Fruit fly (Drosophila melanogaster) whole organism, embryonic: ENCODE data around the gene sloth1.

Source experiments
- ATbp ChIP-seq: fragments of 200-800 bp; sonication (Bioruptor generic); optimal IDR thresholded peaks from 2 replicates; lab custom pipeline; 2017; ENCODE audit warnings: missing biosample characterization, mild to moderate bottlenecking, missing genetic modification characterization, missing genetic modification reagents
- CG10366 ChIP-seq: fragments of 200-800 bp; sonication (Bioruptor generic); IDR thresholded peaks from 2 replicates; pipeline ENCODE4 v1.3.6; 2022; ENCODE audit warnings: missing biosample characterization, missing genetic modification characterization
- CG11560 ChIP-seq: fragments of 200-800 bp; sonication (Bioruptor generic); IDR thresholded peaks from 3 replicates; pipeline ENCODE4 v1.3.6; 2022; ENCODE audit warnings: missing biosample characterization, missing genetic modification characterization
- CG15073 ChIP-seq: fragments of 200-800 bp; sonication (Bioruptor generic); optimal IDR thresholded peaks from 2 replicates; lab custom pipeline; 2016; ENCODE audit warnings: missing biosample characterization, missing genetic modification characterization
- CG15269 ChIP-seq: fragments of 200-800 bp; sonication (Bioruptor generic); optimal IDR thresholded peaks from 2 replicates; lab custom pipeline; 2018; ENCODE audit warnings: missing biosample characterization, mild to moderate bottlenecking, missing genetic modification characterization, moderate library complexity
- CG15479 ChIP-seq: fragments of 200-800 bp; sonication (Bioruptor generic); optimal IDR thresholded peaks from 3 replicates; lab custom pipeline; 2019; ENCODE audit warnings: missing biosample characterization, mild to moderate bottlenecking, missing genetic modification characterization, moderate library complexity
- CG16815 ChIP-seq: fragments of 200-800 bp; sonication (Bioruptor generic); optimal IDR thresholded peaks from 3 replicates; lab custom pipeline; 2017; ENCODE audit warnings: missing biosample characterization, mild to moderate bottlenecking, missing genetic modification characterization
- CG1832 ChIP-seq: fragments of 200-800 bp; sonication (Bioruptor generic); optimal IDR thresholded peaks from 2 replicates; lab custom pipeline; 2017; ENCODE audit warnings: missing biosample characterization, mild to moderate bottlenecking, missing genetic modification characterization, inconsistent platforms
- CG18599 ChIP-seq: fragments of 200-800 bp; sonication (Bioruptor generic); optimal IDR thresholded peaks from 3 replicates; lab custom pipeline; 2017; ENCODE audit warnings: missing biosample characterization, missing genetic modification characterization, mild to moderate bottlenecking, moderate library complexity, missing genetic modification reagents
- CG18619 ChIP-seq: fragments of 200-800 bp; sonication (Bioruptor generic); optimal IDR thresholded peaks from 3 replicates; lab custom pipeline; 2017; ENCODE audit warnings: missing biosample characterization, mild to moderate bottlenecking, missing genetic modification characterization
- CG30431 ChIP-seq: fragments of 200-800 bp; sonication (Bioruptor generic); optimal IDR thresholded peaks from 2 replicates; lab custom pipeline; 2017; ENCODE audit warnings: missing biosample characterization, missing genetic modification characterization
- CG3163 ChIP-seq: fragments of 200-800 bp; sonication (Bioruptor generic); optimal IDR thresholded peaks from 3 replicates; lab custom pipeline; 2016; ENCODE audit warnings: missing biosample characterization, missing genetic modification characterization
- CG32767 ChIP-seq: fragments of 200-800 bp; sonication (Bioruptor generic); IDR thresholded peaks from 2 replicates; pipeline ENCODE4 v1.3.6; 2022; ENCODE audit warnings: missing biosample characterization, missing genetic modification characterization
- CG43689 ChIP-seq: fragments of 200-800 bp; sonication (Bioruptor generic); IDR thresholded peaks from 2 replicates; pipeline ENCODE4 v1.3.6; 2022; ENCODE audit warnings: missing biosample characterization, missing genetic modification characterization
- CG5245 ChIP-seq: fragments of 200-800 bp; sonication (Bioruptor generic); optimal IDR thresholded peaks from 3 replicates; lab custom pipeline; 2016; ENCODE audit warnings: missing biosample characterization, missing genetic modification characterization
- CG6254 ChIP-seq: fragments of 200-800 bp; sonication (Bioruptor generic); optimal IDR thresholded peaks from 3 replicates; lab custom pipeline; 2017; ENCODE audit warnings: mild to moderate bottlenecking, missing biosample characterization, missing genetic modification reagents, missing genetic modification characterization
- CG6689 ChIP-seq: fragments of 200-800 bp; sonication (Bioruptor generic); IDR thresholded peaks from 2 replicates; pipeline ENCODE4 v1.3.6; 2022; ENCODE audit warnings: missing biosample characterization, missing genetic modification characterization
- CG8359 ChIP-seq: fragments of 200-800 bp; sonication (Bioruptor generic); optimal IDR thresholded peaks from 2 replicates; lab custom pipeline; 2017; ENCODE audit warnings: missing biosample characterization, mild to moderate bottlenecking, missing genetic modification characterization, borderline replicate concordance
- CG9437 ChIP-seq: fragments of 200-800 bp; sonication (Bioruptor generic); optimal IDR thresholded peaks from 2 replicates; lab custom pipeline; 2018; ENCODE audit warnings: missing biosample characterization, mild to moderate bottlenecking, missing genetic modification characterization
- Dad ChIP-seq: fragments of 200-800 bp; sonication (Bioruptor generic); optimal IDR thresholded peaks from 3 replicates; lab custom pipeline; 2016; ENCODE audit warnings: missing biosample characterization, missing genetic modification characterization
- Dfd ChIP-seq, 2 experiments: fragments of >200 bp; optimal IDR thresholded peaks; 2 replicates each; lab custom pipeline; 2017; ENCODE audit warnings: missing biosample characterization in 2 of 2, missing genetic modification characterization in 2 of 2
- Ets97D ChIP-seq: fragments of 200-800 bp; sonication (Bioruptor generic); optimal IDR thresholded peaks from 3 replicates; lab custom pipeline; 2016; ENCODE audit warnings: missing biosample characterization, missing genetic modification characterization
- HLH54F ChIP-seq: fragments of 200-800 bp; sonication (Bioruptor generic); optimal IDR thresholded peaks from 3 replicates; lab custom pipeline; 2016; ENCODE audit warnings: missing biosample characterization, missing genetic modification characterization
- Jarid2 ChIP-seq: fragments of 200-800 bp; sonication (Bioruptor generic); optimal IDR thresholded peaks from 3 replicates; lab custom pipeline; 2017; ENCODE audit warnings: mild to moderate bottlenecking, missing biosample characterization, missing genetic modification reagents, missing genetic modification characterization
- Lpt ChIP-seq: fragments of >200 bp; optimal IDR thresholded peaks from 2 replicates; lab custom pipeline; 2018; ENCODE audit warnings: missing biosample characterization, missing genetic modification characterization
- Poxn ChIP-seq: fragments of 200-800 bp; sonication (Bioruptor generic); IDR thresholded peaks from 2 replicates; pipeline ENCODE4 v1.3.6; 2022; ENCODE audit warnings: missing biosample characterization, missing genetic modification characterization
- Sry-β ChIP-seq: fragments of 200-800 bp; sonication (Bioruptor generic); optimal IDR thresholded peaks from 2 replicates; lab custom pipeline; 2018; ENCODE audit warnings: missing biosample characterization, mild to moderate bottlenecking, missing genetic modification characterization, moderate library complexity
- ara ChIP-seq: fragments of 200-800 bp; sonication (Bioruptor generic); IDR thresholded peaks from 2 replicates; pipeline ENCODE4 v1.3.6; 2022; ENCODE audit warnings: missing biosample characterization, missing genetic modification characterization
- btn ChIP-seq: fragments of 200-800 bp; sonication (Bioruptor generic); optimal IDR thresholded peaks from 2 replicates; lab custom pipeline; 2016; ENCODE audit warnings: missing biosample characterization, missing genetic modification characterization
- cg ChIP-seq: fragments of 200-800 bp; sonication (Bioruptor generic); optimal IDR thresholded peaks from 3 replicates; lab custom pipeline; 2019; ENCODE audit warnings: missing biosample characterization, mild to moderate bottlenecking, missing genetic modification characterization, moderate library complexity
- croc ChIP-seq: fragments of 200-800 bp; sonication (Bioruptor generic); conservative IDR thresholded peaks from 3 replicates; pipeline ENCODE4 v1.3.6; 2022; ENCODE audit warnings: missing biosample characterization, missing genetic modification characterization
- disco-r ChIP-seq: fragments of 200-800 bp; sonication (Bioruptor generic); optimal IDR thresholded peaks from 2 replicates; lab custom pipeline; 2016; ENCODE audit warnings: missing biosample characterization, missing genetic modification characterization
- dpn ChIP-seq, 2 experiments: fragments of 200-800 bp; sonication (Bioruptor generic); optimal IDR thresholded peaks; 3 replicates each; lab custom pipeline; 2016; ENCODE audit warnings: missing biosample characterization in 2 of 2, missing genetic modification characterization in 2 of 2
- fd3F ChIP-seq: fragments of 200-800 bp; sonication (Bioruptor generic); optimal IDR thresholded peaks from 2 replicates; lab custom pipeline; 2018; ENCODE audit warnings: missing biosample characterization, mild to moderate bottlenecking, missing genetic modification characterization, moderate library complexity
- fru ChIP-seq: fragments of >200 bp; optimal IDR thresholded peaks from 2 replicates; lab custom pipeline; 2017
- gcm ChIP-seq: fragments of 200-800 bp; sonication (Bioruptor generic); optimal IDR thresholded peaks from 2 replicates; lab custom pipeline; 2019; ENCODE audit warnings: missing biosample characterization, mild to moderate bottlenecking, missing genetic modification characterization, moderate library complexity
- ham ChIP-seq: fragments of 200-800 bp; sonication (Bioruptor generic); IDR thresholded peaks from 2 replicates; pipeline ENCODE4 v1.3.6; 2022; ENCODE audit warnings: missing biosample characterization, missing genetic modification characterization
- kah ChIP-seq: fragments of 200-800 bp; sonication (Bioruptor generic); optimal IDR thresholded peaks from 2 replicates; lab custom pipeline; 2018; ENCODE audit warnings: missing biosample characterization, mild to moderate bottlenecking, missing genetic modification characterization
- klu ChIP-seq: fragments of 200-800 bp; sonication (Bioruptor generic); IDR thresholded peaks from 2 replicates; pipeline ENCODE4 v1.3.6; 2022; ENCODE audit warnings: missing biosample characterization, missing genetic modification characterization
- knrl ChIP-seq: fragments of 200-800 bp; sonication (Bioruptor generic); IDR thresholded peaks from 3 replicates; pipeline ENCODE4 v1.3.6; 2022; ENCODE audit warnings: missing biosample characterization, missing genetic modification characterization; ENCODE audit not compliant: partially characterized antibody
- mam ChIP-seq: fragments of 200-800 bp; sonication (Bioruptor generic); optimal IDR thresholded peaks from 3 replicates; lab custom pipeline; 2016; ENCODE audit warnings: missing biosample characterization, missing genetic modification characterization
- mld ChIP-seq: fragments of 200-800 bp; sonication (Bioruptor generic); IDR thresholded peaks from 3 replicates; pipeline ENCODE4 v1.3.6; 2022; ENCODE audit warnings: missing biosample characterization, missing genetic modification characterization; ENCODE audit not compliant: partially characterized antibody
- pb ChIP-seq: fragments of 200-800 bp; sonication (Bioruptor generic); optimal IDR thresholded peaks from 3 replicates; lab custom pipeline; 2016; ENCODE audit warnings: missing biosample characterization, missing genetic modification characterization
- pfk ChIP-seq: fragments of 200-800 bp; sonication (Bioruptor generic); optimal IDR thresholded peaks from 2 replicates; lab custom pipeline; 2018; ENCODE audit warnings: missing biosample characterization, mild to moderate bottlenecking, missing genetic modification characterization, moderate library complexity
- phol ChIP-seq: fragments of 200-800 bp; sonication (Bioruptor generic); optimal IDR thresholded peaks from 3 replicates; lab custom pipeline; 2018; ENCODE audit warnings: missing biosample characterization, mild to moderate bottlenecking, missing genetic modification characterization, moderate library complexity
- pnt ChIP-seq: fragments of 200-800 bp; sonication (Bioruptor generic); optimal IDR thresholded peaks from 3 replicates; lab custom pipeline; 2016; ENCODE audit warnings: missing biosample characterization, missing genetic modification characterization
- psq ChIP-seq: fragments of 200-800 bp; sonication (Bioruptor generic); optimal IDR thresholded peaks from 2 replicates; lab custom pipeline; 2017; ENCODE audit warnings: missing biosample characterization, missing genetic modification characterization
- tx ChIP-seq: fragments of 200-800 bp; sonication (Bioruptor generic); optimal IDR thresholded peaks from 2 replicates; lab custom pipeline; 2016; ENCODE audit warnings: missing biosample characterization, missing genetic modification characterization
- unpg ChIP-seq: fragments of 200-800 bp; sonication (Bioruptor generic); optimal IDR thresholded peaks from 3 replicates; lab custom pipeline; 2018; ENCODE audit warnings: missing biosample characterization, mild to moderate bottlenecking, missing genetic modification characterization, moderate library complexity
- vnd ChIP-seq: fragments of 200-800 bp; sonication (Bioruptor generic); IDR thresholded peaks from 3 replicates; pipeline ENCODE4 v1.3.6; 2022; ENCODE audit warnings: missing biosample characterization, missing genetic modification characterization; ENCODE audit not compliant: partially characterized antibody

Gene sloth1

dm6 chrX:7004101-7004700, 7.0 kb upstream of the sloth1 start (continued):
- peak; percentile 88 for TF ChIP-seq btn (GFP tag; lab: Kevin White, UChicago)
- peak; percentile 58 for TF ChIP-seq CG15479 (GFP tag; lab: Kevin White, UChicago)
- TF ChIP-seq knrl (GFP tag; lab: Robert Waterston, UW), result no peak
- TF ChIP-seq CG3163 (GFP tag; lab: Kevin White, UChicago), result peak; percentile 74
- TF ChIP-seq ATbp, result peak; percentile 96
- TF ChIP-seq kah (GFP tag; lab: Kevin White, UChicago), result peak; percentile 45
- TF ChIP-seq CG43689, result no peak
- TF ChIP-seq CG1832 (GFP tag; lab: Kevin White, UChicago), result no peak
- peak; percentile 85 for TF ChIP-seq CG18599 (GFP tag; lab: Kevin White, UChicago)
- peak; percentile 48 for TF ChIP-seq CG16815 (GFP tag; lab: Kevin White, UChicago)
- peak; percentile 83 for TF ChIP-seq CG8359
- TF ChIP-seq phol (tag; lab: Kevin White, UChicago), result no peak
- TF ChIP-seq vnd, result no peak
- TF ChIP-seq Lpt (GFP tag; lab: Kevin White, UChicago), result no peak
- TF ChIP-seq CG5245 (GFP tag; lab: Kevin White, UChicago), result peak; percentile 59
- peak; percentile 79 for TF ChIP-seq unpg
- peak; percentile 67 for TF ChIP-seq CG15269 (tag; lab: Kevin White, UChicago)
- peak; percentile 71 for TF ChIP-seq Jarid2 (GFP tag; lab: Kevin White, UChicago)
- peak; percentile 47; the same call in 1 of the 2 replicates for TF ChIP-seq CG10366 (GFP tag; lab: Robert Waterston, UW)
- peak; percentile 81 for TF ChIP-seq disco-r
- no peak for TF ChIP-seq Dfd (GFP tag; optimal IDR thresholded peaks at IDR 0.05; lab: Kevin White, UChicago)
- TF ChIP-seq dpn (GFP tag; optimal IDR thresholded peaks at IDR 0.05; lab: Kevin White, UChicago), result peak; percentile 47 to 70
- no peak for TF ChIP-seq CG11560 (tag; lab: Robert Waterston, UW)
- TF ChIP-seq fru (lab: Kevin White, UChicago), result no peak
- 0 out of 2 replicates have a peak, but pooled peaks have one; percentile 34 for TF ChIP-seq klu (GFP tag; lab: Robert Waterston, UW)
- TF ChIP-seq tx, result peak; percentile 73
- TF ChIP-seq Sry-β (GFP tag; lab: Kevin White, UChicago), result peak; percentile 63
- no peak; the same call in 1 of the 2 replicates for TF ChIP-seq ham
- peak; percentile 68 for TF ChIP-seq CG6689 (GFP tag; lab: Robert Waterston, UW)
- TF ChIP-seq psq, result peak; percentile 82
- TF ChIP-seq CG18619, result peak; percentile 82
- peak; percentile 46 for TF ChIP-seq Dad
- peak; percentile 75 for TF ChIP-seq pb (GFP tag; lab: Kevin White, UChicago)
- peak; percentile 51 for TF ChIP-seq fd3F
- peak; percentile 66 for TF ChIP-seq CG30431
- peak; percentile 75 for TF ChIP-seq pnt
- TF ChIP-seq HLH54F (GFP tag; lab: Kevin White, UChicago), result peak; percentile 26
- TF ChIP-seq Poxn (GFP tag; lab: Robert Waterston, UW), result no peak
- TF ChIP-seq CG9437 (GFP tag; lab: Kevin White, UChicago), result no peak
- TF ChIP-seq CG32767 (GFP tag; lab: Robert Waterston, UW), result peak; percentile 65
- peak; percentile 25 for TF ChIP-seq Ets97D (GFP tag; lab: Kevin White, UChicago)
- peak; percentile 35; the same call in 1 of the 3 replicates for TF ChIP-seq croc (GFP tag; lab: Robert Waterston, UW)
- TF ChIP-seq cg (GFP tag; lab: Kevin White, UChicago), result peak; percentile 13
- peak; percentile 92 for TF ChIP-seq ara (GFP tag; lab: Robert Waterston, UW)
- peak; percentile 83 for TF ChIP-seq CG6254 (GFP tag; lab: Kevin White, UChicago)
- TF ChIP-seq pfk (GFP tag; lab: Kevin White, UChicago), result peak; percentile 66
- no peak for TF ChIP-seq mld (GFP tag; lab: Robert Waterston, UW)
- peak; percentile 87 for TF ChIP-seq gcm
- TF ChIP-seq mam, result peak; percentile 39
- peak; percentile 14 for TF ChIP-seq CG15073 (GFP tag; lab: Kevin White, UChicago)
